Worm (Caenorhabditis elegans) whole organism, young adult: ENCODE measurements around the gene smf-2.
A peak's percentile ranks its signal among the peaks of the same experiment; 100 is the strongest.

Experiments
- B0035.1 ChIP-seq: sonication (generic microtip); optimal IDR thresholded peaks from 2 replicates; lab custom pipeline; 2016; ENCODE audit warnings: missing genetic modification characterization, mild to moderate bottlenecking, missing compliant biosample characterization, missing genotype, missing genetic modification reagents
- C17E4.6 ChIP-seq: fragments of 200-800 bp; sonication (Bioruptor generic); IDR thresholded peaks from 2 replicates; pipeline ENCODE4 v1.3.6; 2022; ENCODE audit warnings: missing genetic modification reagents, missing genetic modification characterization, missing compliant biosample characterization
- D2030.7 ChIP-seq: fragments of 200-800 bp; sonication (Bioruptor generic); IDR thresholded peaks from 2 replicates; pipeline ENCODE4 v1.3.6; 2022; ENCODE audit warnings: missing genetic modification reagents, missing genetic modification characterization, missing compliant biosample characterization
- F57C9.4 ChIP-seq: sonication (generic microtip); optimal IDR thresholded peaks from 2 replicates; lab custom pipeline; 2017; ENCODE audit warnings: mild to moderate bottlenecking, missing genetic modification characterization, missing compliant biosample characterization
- K11D2.4 ChIP-seq: fragments of 200-800 bp; sonication (Bioruptor generic); IDR thresholded peaks from 2 replicates; pipeline ENCODE4 v1.3.6; 2022; ENCODE audit warnings: missing genetic modification reagents, missing genetic modification characterization, missing compliant biosample characterization
- T07F8.4 ChIP-seq: sonication (generic microtip); optimal IDR thresholded peaks from 2 replicates; lab custom pipeline; 2016; ENCODE audit warnings: mild to moderate bottlenecking, missing genetic modification characterization, moderate library complexity, missing compliant biosample characterization
- Y53G8AR.9 ChIP-seq: fragments of 200-800 bp; sonication (Bioruptor generic); conservative IDR thresholded peaks from 2 replicates; pipeline ENCODE4 v1.3.6; 2022; ENCODE audit warnings: missing genetic modification reagents, missing genetic modification characterization, missing compliant biosample characterization
- ZK185.1 ChIP-seq: sonication (generic microtip); optimal IDR thresholded peaks from 2 replicates; lab custom pipeline; 2016; ENCODE audit warnings: mild to moderate bottlenecking, missing genetic modification characterization, missing compliant biosample characterization; ENCODE audit not compliant: poor library complexity, severe bottlenecking
- ama-1 ChIP-seq, 3 experiments: fragments of 150-350 bp in 1 of 3; sonication (generic microtip) in 2 of 3; optimal IDR thresholded peaks; 2 replicates each; lab custom pipeline; 2014 to 2018; ENCODE audit warnings: missing biosample characterization in 2 of 3, missing genetic modification characterization in 2 of 3, missing genetic modification reagents in 2 of 3
- aptf-3 ChIP-seq: fragments of 200-800 bp; sonication (Bioruptor generic); IDR thresholded peaks from 2 replicates; pipeline ENCODE4 v1.3.6; 2022; ENCODE audit warnings: missing genetic modification characterization, missing compliant biosample characterization
- attf-3 ChIP-seq: fragments of 200-800 bp; sonication (Bioruptor generic); conservative IDR thresholded peaks from 2 replicates; pipeline ENCODE4 v1.3.6; 2022; ENCODE audit warnings: missing genetic modification reagents, missing genetic modification characterization, missing compliant biosample characterization
- bed-2 ChIP-seq: fragments of 200-800 bp; sonication (Bioruptor generic); IDR thresholded peaks from 2 replicates; pipeline ENCODE4 v1.3.6; 2022; ENCODE audit warnings: missing genetic modification reagents, missing genetic modification characterization, missing compliant biosample characterization
- cebp-2 ChIP-seq: fragments of 200-800 bp; sonication (Bioruptor generic); IDR thresholded peaks from 2 replicates; pipeline ENCODE4 v1.3.6; 2022; ENCODE audit warnings: missing genetic modification characterization, missing compliant biosample characterization
- ceh-100 ChIP-seq: fragments of 200-800 bp; sonication (Bioruptor generic); IDR thresholded peaks from 2 replicates; pipeline ENCODE4 v1.3.6; 2022; ENCODE audit warnings: missing genetic modification reagents, missing genetic modification characterization, missing compliant biosample characterization
- ceh-40 ChIP-seq: fragments of 200-800 bp; sonication (Bioruptor generic); IDR thresholded peaks from 2 replicates; pipeline ENCODE4 v1.3.6; 2022; ENCODE audit warnings: missing genetic modification characterization, missing compliant biosample characterization
- ceh-58 ChIP-seq: fragments of 200-800 bp; sonication (Bioruptor generic); IDR thresholded peaks from 2 replicates; pipeline ENCODE4 v1.3.6; 2022; ENCODE audit warnings: missing genetic modification characterization, missing compliant biosample characterization
- egl-18 ChIP-seq: fragments of 200-800 bp; sonication (Bioruptor generic); IDR thresholded peaks from 2 replicates; pipeline ENCODE4 v1.3.6; 2022; ENCODE audit warnings: missing genetic modification reagents, missing genetic modification characterization, missing compliant biosample characterization
- hrde-1 ChIP-seq: sonication (generic microtip); optimal IDR thresholded peaks from 2 replicates; lab custom pipeline; 2016; ENCODE audit warnings: missing genetic modification characterization, mild to moderate bottlenecking, missing compliant biosample characterization, moderate library complexity, missing genotype, missing genetic modification reagents, borderline replicate concordance
- hsf-1 ChIP-seq: fragments of 200-800 bp; sonication (Bioruptor generic); IDR thresholded peaks from 2 replicates; pipeline ENCODE4 v1.3.6; 2022; ENCODE audit warnings: missing genetic modification reagents, missing genetic modification characterization, missing compliant biosample characterization
- let-607 ChIP-seq, 2 experiments: fragments of 200-800 bp in 1 of 2; sonication (Bioruptor generic) in 1 of 2; sonication (generic microtip) in 1 of 2; optimal IDR thresholded peaks; 2 replicates each; lab custom pipeline; 2016 to 2018; ENCODE audit warnings: mild to moderate bottlenecking in 2 of 2, missing compliant biosample characterization in 2 of 2, missing genetic modification characterization in 2 of 2, moderate library complexity in 2 of 2, missing genotype in 1 of 2
- lin-35 ChIP-seq, 3 experiments: fragments of 150-350 bp in 2 of 3; sonication (generic microtip) in 1 of 3; optimal IDR thresholded peaks; 2 replicates each; lab custom pipeline; 2014 to 2018; ENCODE audit warnings: missing biosample characterization in 3 of 3, missing genetic modification characterization in 3 of 3, missing genetic modification reagents in 3 of 3
- madf-10 ChIP-seq: sonication (generic microtip); optimal IDR thresholded peaks from 2 replicates; lab custom pipeline; 2016; ENCODE audit warnings: mild to moderate bottlenecking, missing genetic modification characterization, missing compliant biosample characterization
- madf-3 ChIP-seq: fragments of 200-800 bp; sonication (Bioruptor generic); IDR thresholded peaks from 2 replicates; pipeline ENCODE4 v1.3.6; 2022; ENCODE audit warnings: missing genetic modification reagents, missing genetic modification characterization, missing compliant biosample characterization
- nfyb-1 ChIP-seq: fragments of 200-800 bp; sonication (Bioruptor generic); IDR thresholded peaks from 2 replicates; pipeline ENCODE4 v1.3.6; 2022; ENCODE audit warnings: missing genetic modification reagents, missing genetic modification characterization, missing compliant biosample characterization
- nhr-120 ChIP-seq: fragments of 200-800 bp; sonication (Bioruptor generic); IDR thresholded peaks from 2 replicates; pipeline ENCODE4 v1.3.6; 2022; ENCODE audit warnings: missing genetic modification characterization, missing compliant biosample characterization
- nhr-27 ChIP-seq: fragments of 200-800 bp; sonication (Bioruptor generic); optimal IDR thresholded peaks from 2 replicates; lab custom pipeline; 2018; ENCODE audit warnings: mild to moderate bottlenecking, missing genetic modification characterization, moderate library complexity, missing compliant biosample characterization
- nhr-90 ChIP-seq: sonication (generic microtip); optimal IDR thresholded peaks from 2 replicates; lab custom pipeline; 2016; ENCODE audit warnings: missing genotype, mild to moderate bottlenecking, missing genetic modification characterization, missing compliant biosample characterization
- pha-4 ChIP-seq: fragments of 150-350 bp; sonication (generic microtip); optimal IDR thresholded peaks from 2 replicates; lab custom pipeline; 2014; ENCODE audit warnings: missing biosample characterization, missing genetic modification reagents, missing genetic modification characterization
- rcor-1 ChIP-seq: fragments of 200-800 bp; sonication (Bioruptor generic); IDR thresholded peaks from 2 replicates; pipeline ENCODE4 v1.3.6; 2022; ENCODE audit warnings: missing genetic modification reagents, missing genetic modification characterization, missing compliant biosample characterization
- rpc-1 ChIP-seq, 2 experiments: fragments of 150-350 bp in 1 of 2; sonication (generic microtip) in 1 of 2; optimal IDR thresholded peaks; 2 replicates each; lab custom pipeline; 2014 to 2018; ENCODE audit warnings: missing biosample characterization in 1 of 2, missing genetic modification characterization in 1 of 2, missing genetic modification reagents in 1 of 2, missing genotype in 1 of 2
- sea-2 ChIP-seq: fragments of 200-800 bp; sonication (Bioruptor generic); IDR thresholded peaks from 2 replicates; pipeline ENCODE4 v1.3.6; 2022; ENCODE audit warnings: missing genetic modification characterization, missing compliant biosample characterization
- snpc-1.1 ChIP-seq: sonication (generic microtip); optimal IDR thresholded peaks from 2 replicates; lab custom pipeline; 2017; ENCODE audit warnings: missing genetic modification characterization, mild to moderate bottlenecking, missing compliant biosample characterization, antibody characterized with exemption, moderate library complexity, missing genotype, missing genetic modification reagents; ENCODE audit not compliant: insufficient read depth
- unc-62 ChIP-seq: fragments of 150-350 bp; optimal IDR thresholded peaks from 2 replicates; lab custom pipeline; 2014; ENCODE audit warnings: missing biosample characterization, missing genetic modification reagents, missing genetic modification characterization
- xnd-1 ChIP-seq: sonication (generic microtip); optimal IDR thresholded peaks from 2 replicates; lab custom pipeline; 2016; ENCODE audit warnings: missing genotype, missing genetic modification reagents, missing genetic modification characterization, missing compliant biosample characterization
- ztf-28 ChIP-seq: fragments of 200-800 bp; sonication (Bioruptor generic); IDR thresholded peaks from 2 replicates; pipeline ENCODE4 v1.3.6; 2022; ENCODE audit warnings: missing genetic modification reagents, missing genetic modification characterization, missing compliant biosample characterization
- ztf-3 ChIP-seq: fragments of 200-800 bp; sonication (Bioruptor generic); optimal IDR thresholded peaks from 2 replicates; lab custom pipeline; 2018; ENCODE audit warnings: mild to moderate bottlenecking, missing genetic modification characterization, missing compliant biosample characterization
- ztf-6 ChIP-seq: fragments of 200-800 bp; sonication (Bioruptor generic); IDR thresholded peaks from 2 replicates; pipeline ENCODE4 v1.3.6; 2022; ENCODE audit warnings: missing genetic modification reagents, missing genetic modification characterization, missing compliant biosample characterization

The smf-2 gene

DNA sequence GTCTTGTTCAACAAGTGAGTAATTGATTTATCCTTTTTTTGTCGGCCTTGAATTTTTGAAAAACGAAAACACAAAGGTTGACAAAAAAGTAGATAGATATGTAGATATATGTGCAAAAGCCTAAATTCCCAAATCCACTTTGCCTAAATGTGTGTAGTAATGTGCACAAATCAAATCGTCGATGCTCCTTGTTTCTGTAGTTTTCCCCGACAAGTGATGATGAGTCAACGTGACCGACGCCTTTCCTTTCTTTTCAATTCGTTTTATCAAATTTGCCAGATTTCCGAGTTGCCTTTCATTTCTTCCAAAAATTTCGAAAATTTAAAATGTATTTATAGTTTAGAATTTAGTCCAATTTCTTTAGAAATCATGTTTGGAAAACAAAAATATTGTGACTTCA is 13.3 kb downstream of the smf-2 start:
- TF ChIP-seq rcor-1 (no peak), xnd-1 (tag; lab: Kevin White, UChicago) (no peak), ztf-28 (GFP tag; lab: Robert Waterston, UW) (no peak), Y53G8AR.9 (GFP tag; lab: Robert Waterston, UW) (no peak), ztf-6 (no peak), hrde-1 (tag; lab: Kevin White, UChicago) (no peak), snpc-1.1 (no peak), D2030.7 (GFP tag; lab: Robert Waterston, UW) (no peak), aptf-3 (GFP tag; lab: Robert Waterston, UW) (no peak), T07F8.4 (tag; lab: Kevin White, UChicago) (no peak)

DNA sequence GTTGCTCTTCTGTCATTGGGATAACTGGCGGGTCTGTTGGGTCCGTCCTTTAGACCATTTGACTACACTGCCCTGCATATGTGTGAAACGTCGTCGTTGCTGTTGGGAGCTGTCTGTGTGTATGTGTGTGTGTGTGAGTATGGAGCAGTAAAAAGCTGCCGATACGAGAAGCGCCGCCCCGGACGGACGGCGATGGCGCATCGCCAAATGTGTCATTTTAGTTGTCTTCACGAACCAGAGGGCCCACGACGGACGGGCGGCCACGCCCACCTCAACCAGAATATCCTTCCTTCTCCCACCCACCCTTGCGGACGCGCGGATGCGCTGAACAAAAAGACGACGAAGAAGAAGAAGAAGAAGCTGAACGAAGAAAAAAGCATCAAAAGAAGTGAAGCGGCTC is 16.2 kb downstream of the smf-2 start, which contains the start of gene acr-2:
Gene acr-2 (plus strand): TSS at position 301 of the 400 bp plus-strand sequence.
- TF ChIP-seq egl-18 (GFP tag; lab: Robert Waterston, UW) (no peak), madf-3 (GFP tag; lab: Robert Waterston, UW) (no peak), pha-4 (tag; lab: Kevin White, UChicago) (no peak), ceh-100 (GFP tag; lab: Robert Waterston, UW) (no peak), let-607 (tag; optimal IDR thresholded peaks at IDR 0.05; lab: Kevin White, UChicago) (no peak), ztf-3 (no peak), ZK185.1 (tag; lab: Kevin White, UChicago) (no peak), nfyb-1 (GFP tag; lab: Robert Waterston, UW) (no peak), madf-10 (tag; lab: Kevin White, UChicago) (no peak), unc-62 (no peak), nhr-120 (GFP tag; lab: Robert Waterston, UW) (no peak), rpc-1 (optimal IDR thresholded peaks at IDR 0.05; lab: Kevin White, UChicago) (no peak), rpc-1 (tag; optimal IDR thresholded peaks at IDR 0.05; lab: Kevin White, UChicago) (no peak), snpc-1.1 (no peak), K11D2.4 (GFP tag; lab: Robert Waterston, UW) (0 out of 2 replicates have a peak, but pooled peaks have one; percentile 20), B0035.1 (no peak), nhr-27 (tag; lab: Kevin White, UChicago) (no peak), bed-2 (GFP tag; lab: Robert Waterston, UW) (no peak), sea-2 (0 out of 2 replicates have a peak, but pooled peaks have one; percentile 30), hsf-1 (GFP tag; lab: Robert Waterston, UW) (0 out of 2 replicates have a peak, but pooled peaks have one; percentile 33), ama-1 (optimal IDR thresholded peaks at IDR 0.05; lab: Kevin White, UChicago) (no peak), ama-1 (GFP tag; optimal IDR thresholded peaks at IDR 0.05; lab: Kevin White, UChicago) (no peak), C17E4.6 (no peak), F57C9.4 (tag; lab: Kevin White, UChicago) (no peak), cebp-2 (no peak), ceh-40 (GFP tag; lab: Robert Waterston, UW) (no peak)

DNA sequence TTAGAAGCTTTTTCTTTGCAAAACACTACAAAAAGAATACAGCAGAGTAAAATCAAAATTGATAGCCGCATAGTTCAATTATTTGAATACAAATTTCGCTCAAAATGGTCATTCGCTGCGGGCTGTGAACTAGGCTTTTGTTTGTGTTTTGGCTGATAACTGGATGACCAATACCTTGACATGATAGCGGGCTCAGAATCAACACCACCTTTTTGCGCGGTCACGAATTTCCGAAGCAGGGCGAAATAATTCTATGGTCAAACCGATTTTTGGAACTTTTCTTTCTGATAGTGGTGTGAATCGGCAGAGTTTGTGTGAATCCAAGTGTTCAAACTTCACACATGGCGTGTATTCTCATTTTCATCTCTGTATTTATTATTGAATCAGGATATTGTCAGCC is 20.2 kb downstream of the smf-2 start, which contains the start of the genes F38B6.7 and F38B6.2:
Gene F38B6.7 (minus strand): TSS at position 101 of the 400 bp plus-strand sequence.
Gene F38B6.2 (plus strand): TSS at position 267 of the 400 bp plus-strand sequence.
- TF ChIP-seq aptf-3 (GFP tag; lab: Robert Waterston, UW) (no peak), ama-1 (optimal IDR thresholded peaks at IDR 0.05; lab: Kevin White, UChicago) (no peak), ama-1 (GFP tag; optimal IDR thresholded peaks at IDR 0.05; lab: Kevin White, UChicago) (no peak), nhr-27 (tag; lab: Kevin White, UChicago) (no peak), nhr-90 (no peak), lin-35 (GFP tag; optimal IDR thresholded peaks at IDR 0.05; lab: Kevin White, UChicago) (no peak), attf-3 (GFP tag; lab: Robert Waterston, UW) (no peak), ceh-58 (GFP tag; lab: Robert Waterston, UW) (no peak), rcor-1 (no peak)
